Fruit fly (Drosophila melanogaster): Measurements from ENCODE around the gene Sbat.

- TF ChIP-seq E2f1 (GFP tag; IDR thresholded peaks at IDR 0.05) (no peak), lola (GFP tag; optimal IDR thresholded peaks at IDR 0.05) (no peak)
Measured at dm6 chr2L:2920641-2921040, 42.5 kb downstream of the Sbat start.
